Fruit fly (Drosophila melanogaster) whole organism, embryonic: ENCODE data around the gene CG32708.

Experiments
- Abd-B ChIP-seq: fragments of 200-800 bp; sonication (Bioruptor generic); optimal IDR thresholded peaks from 2 replicates; lab custom pipeline; 2018; ENCODE audit warnings: missing biosample characterization, mild to moderate bottlenecking, missing genetic modification characterization, moderate library complexity
- Atf-2 ChIP-seq: fragments of 200-800 bp; sonication (Bioruptor generic); optimal IDR thresholded peaks from 2 replicates; lab custom pipeline; 2016; ENCODE audit warnings: missing biosample characterization, missing genetic modification characterization
- CG12071 ChIP-seq: fragments of 200-800 bp; sonication (Bioruptor generic); optimal IDR thresholded peaks from 3 replicates; lab custom pipeline; 2018; ENCODE audit warnings: missing biosample characterization, mild to moderate bottlenecking, missing genetic modification characterization
- CG16863 ChIP-seq: fragments of 200-800 bp; sonication (Bioruptor generic); optimal IDR thresholded peaks from 3 replicates; lab custom pipeline; 2016; ENCODE audit warnings: missing biosample characterization, missing genetic modification characterization
- CG17385 ChIP-seq: fragments of 200-800 bp; sonication (Bioruptor generic); optimal IDR thresholded peaks from 3 replicates; lab custom pipeline; 2018; ENCODE audit warnings: missing biosample characterization, mild to moderate bottlenecking, missing genetic modification characterization
- CG30403 ChIP-seq: fragments of 200-800 bp; sonication (Bioruptor generic); optimal IDR thresholded peaks from 3 replicates; lab custom pipeline; 2016; ENCODE audit warnings: missing biosample characterization, missing genetic modification characterization
- CG34224 ChIP-seq: fragments of 200-800 bp; sonication (Bioruptor generic); IDR thresholded peaks from 3 replicates; pipeline ENCODE4 v1.3.6; 2022; ENCODE audit warnings: missing biosample characterization, missing genetic modification characterization; ENCODE audit not compliant: partially characterized antibody
- CG34422 ChIP-seq: fragments of 200-800 bp; sonication (Bioruptor generic); IDR thresholded peaks from 3 replicates; pipeline ENCODE4 v1.3.6; 2022; ENCODE audit warnings: missing biosample characterization, missing genetic modification characterization
- CG7745 ChIP-seq: fragments of 200-800 bp; sonication (Bioruptor generic); optimal IDR thresholded peaks from 2 replicates; lab custom pipeline; 2018; ENCODE audit warnings: missing biosample characterization, mild to moderate bottlenecking, missing genetic modification characterization, moderate library complexity
- CG7786 ChIP-seq: fragments of 200-800 bp; sonication (Bioruptor generic); optimal IDR thresholded peaks from 2 replicates; lab custom pipeline; 2016; ENCODE audit warnings: missing biosample characterization, missing genetic modification characterization
- CG7928 ChIP-seq: fragments of 200-800 bp; sonication (Bioruptor generic); optimal IDR thresholded peaks from 2 replicates; lab custom pipeline; 2017; ENCODE audit warnings: missing biosample characterization, mild to moderate bottlenecking, missing genetic modification characterization
- CG9797 ChIP-seq: fragments of 200-800 bp; sonication (Bioruptor generic); optimal IDR thresholded peaks from 3 replicates; lab custom pipeline; 2018; ENCODE audit warnings: missing biosample characterization, mild to moderate bottlenecking, missing genetic modification characterization
- CoRest ChIP-seq: fragments of 200-800 bp; sonication (Bioruptor generic); optimal IDR thresholded peaks from 3 replicates; lab custom pipeline; 2018; ENCODE audit warnings: missing biosample characterization, mild to moderate bottlenecking, missing genetic modification characterization, moderate library complexity
- Dad ChIP-seq: fragments of 200-800 bp; sonication (Bioruptor generic); optimal IDR thresholded peaks from 3 replicates; lab custom pipeline; 2016; ENCODE audit warnings: missing biosample characterization, missing genetic modification characterization
- E2f1 ChIP-seq: fragments of 200-800 bp; sonication (Bioruptor generic); IDR thresholded peaks from 2 replicates; pipeline ENCODE4 v1.3.6; 2022; ENCODE audit warnings: missing biosample characterization, missing genetic modification characterization
- Hr3 ChIP-seq: fragments of 200-800 bp; sonication (Bioruptor generic); optimal IDR thresholded peaks from 3 replicates; lab custom pipeline; 2016; ENCODE audit warnings: missing biosample characterization, missing genetic modification characterization
- Hr51 ChIP-seq, 2 experiments: fragments of 200-800 bp; sonication (Bioruptor generic); optimal IDR thresholded peaks; 2 replicates in 1 of 2; 3 replicates in 1 of 2; lab custom pipeline; 2016 to 2018; ENCODE audit warnings: missing biosample characterization in 2 of 2, missing genetic modification characterization in 2 of 2, mild to moderate bottlenecking in 1 of 2, moderate library complexity in 1 of 2
- Hsf ChIP-seq: fragments of 200-800 bp; sonication (Bioruptor generic); optimal IDR thresholded peaks from 3 replicates; lab custom pipeline; 2016; ENCODE audit warnings: missing biosample characterization, missing genetic modification characterization
- Lhr ChIP-seq: fragments of 200-800 bp; sonication (Bioruptor generic); optimal IDR thresholded peaks from 3 replicates; lab custom pipeline; 2017; ENCODE audit warnings: mild to moderate bottlenecking, missing biosample characterization, missing genetic modification reagents, missing genetic modification characterization
- Lim3 ChIP-seq: fragments of 200-800 bp; sonication (Bioruptor generic); IDR thresholded peaks from 2 replicates; pipeline ENCODE4 v1.3.6; 2022; ENCODE audit warnings: missing biosample characterization, missing genetic modification characterization
- Meics ChIP-seq: fragments of 200-800 bp; sonication (Bioruptor generic); optimal IDR thresholded peaks from 2 replicates; lab custom pipeline; 2017; ENCODE audit warnings: missing biosample characterization, mild to moderate bottlenecking, missing genetic modification characterization
- Pdp1 ChIP-seq, 2 experiments: fragments of 200-800 bp; sonication (Bioruptor generic); optimal IDR thresholded peaks; 3 replicates each; lab custom pipeline; 2016; ENCODE audit warnings: missing biosample characterization in 2 of 2, missing genetic modification characterization in 2 of 2, mild to moderate bottlenecking in 1 of 2, moderate library complexity in 1 of 2
- Ravus ChIP-seq: fragments of 200-800 bp; sonication (Bioruptor generic); IDR thresholded peaks from 2 replicates; pipeline ENCODE4 v1.3.6; 2022; ENCODE audit warnings: missing biosample characterization, missing genetic modification characterization
- Sry-β ChIP-seq: fragments of 200-800 bp; sonication (Bioruptor generic); optimal IDR thresholded peaks from 2 replicates; lab custom pipeline; 2018; ENCODE audit warnings: missing biosample characterization, mild to moderate bottlenecking, missing genetic modification characterization, moderate library complexity
- Xbp1 ChIP-seq: fragments of 200-800 bp; sonication (Bioruptor generic); optimal IDR thresholded peaks from 3 replicates; lab custom pipeline; 2016; ENCODE audit warnings: missing biosample characterization, mild to moderate bottlenecking, missing genetic modification characterization
- Xrp1 ChIP-seq: fragments of 200-800 bp; sonication (Bioruptor generic); IDR thresholded peaks from 2 replicates; pipeline ENCODE4 v1.3.6; 2022; ENCODE audit warnings: missing biosample characterization, missing genetic modification characterization
- ash1 ChIP-seq: fragments of 200-800 bp; sonication (Bioruptor generic); optimal IDR thresholded peaks from 2 replicates; lab custom pipeline; 2018; ENCODE audit warnings: missing biosample characterization, mild to moderate bottlenecking, missing genetic modification characterization
- bab2 ChIP-seq: fragments of 200-800 bp; sonication (Bioruptor generic); optimal IDR thresholded peaks from 2 replicates; lab custom pipeline; 2016; ENCODE audit warnings: missing biosample characterization, missing genetic modification characterization
- br ChIP-seq: fragments of >200 bp; optimal IDR thresholded peaks from 2 replicates; lab custom pipeline; 2017
- cas ChIP-seq: fragments of 200-800 bp; sonication (Bioruptor generic); IDR thresholded peaks from 2 replicates; pipeline ENCODE4 v1.3.6; 2022; ENCODE audit warnings: missing biosample characterization, missing genetic modification characterization
- da ChIP-seq: fragments of 200-800 bp; sonication (Bioruptor generic); optimal IDR thresholded peaks from 2 replicates; lab custom pipeline; 2016; ENCODE audit warnings: missing biosample characterization, missing genetic modification characterization
- disco-r ChIP-seq: fragments of 200-800 bp; sonication (Bioruptor generic); optimal IDR thresholded peaks from 2 replicates; lab custom pipeline; 2016; ENCODE audit warnings: missing biosample characterization, missing genetic modification characterization
- emc ChIP-seq: fragments of 200-800 bp; sonication (Bioruptor generic); optimal IDR thresholded peaks from 2 replicates; lab custom pipeline; 2016; ENCODE audit warnings: missing biosample characterization, missing genetic modification characterization
- fd102C ChIP-seq: fragments of 200-800 bp; sonication (Bioruptor generic); optimal IDR thresholded peaks from 2 replicates; lab custom pipeline; 2018; ENCODE audit warnings: missing biosample characterization, mild to moderate bottlenecking, missing genetic modification characterization, moderate library complexity
- grn ChIP-seq: fragments of 200-800 bp; sonication (Bioruptor generic); optimal IDR thresholded peaks from 3 replicates; lab custom pipeline; 2017; ENCODE audit warnings: missing biosample characterization, missing genetic modification characterization
- gsb-n ChIP-seq: fragments of 200-800 bp; sonication (Bioruptor generic); optimal IDR thresholded peaks from 3 replicates; lab custom pipeline; 2018; ENCODE audit warnings: missing biosample characterization, mild to moderate bottlenecking, missing genetic modification characterization
- hth ChIP-seq: fragments of >200 bp; optimal IDR thresholded peaks from 2 replicates; lab custom pipeline; 2017; ENCODE audit warnings: inconsistent platforms
- jumu ChIP-seq: fragments of 200-800 bp; sonication (Bioruptor generic); optimal IDR thresholded peaks from 3 replicates; lab custom pipeline; 2016; ENCODE audit warnings: missing biosample characterization, missing genetic modification characterization
- lbe ChIP-seq: fragments of 200-800 bp; sonication (Bioruptor generic); optimal IDR thresholded peaks from 2 replicates; lab custom pipeline; 2016; ENCODE audit warnings: missing biosample characterization, mild to moderate bottlenecking, missing genetic modification characterization
- org-1 ChIP-seq: fragments of 200-800 bp; sonication (Bioruptor generic); optimal IDR thresholded peaks from 2 replicates; lab custom pipeline; 2017; ENCODE audit warnings: missing biosample characterization, missing genetic modification characterization
- pho ChIP-seq: fragments of 200-800 bp; sonication (Bioruptor generic); optimal IDR thresholded peaks from 2 replicates; lab custom pipeline; 2016; ENCODE audit warnings: missing biosample characterization, missing genetic modification characterization
- pita ChIP-seq: fragments of 200-800 bp; sonication (Bioruptor generic); optimal IDR thresholded peaks from 2 replicates; lab custom pipeline; 2017; ENCODE audit warnings: missing biosample characterization, mild to moderate bottlenecking, missing genetic modification characterization
- prd ChIP-seq, 3 experiments: fragments of >200 bp in 2 of 3; fragments of 200-800 bp in 1 of 3; sonication (Bioruptor generic) in 1 of 3; optimal IDR thresholded peaks in 2 of 3; IDR thresholded peaks in 1 of 3; 2 replicates in 2 of 3; 3 replicates in 1 of 3; pipeline versions ENCODE4 v1.3.6 to Lab custom; 2017 to 2022; ENCODE audit warnings: missing biosample characterization in 1 of 3, missing genetic modification characterization in 1 of 3
- row ChIP-seq: fragments of 200-800 bp; sonication (Bioruptor generic); IDR thresholded peaks from 3 replicates; pipeline ENCODE4 v1.3.6; 2022; ENCODE audit warnings: missing biosample characterization, missing genetic modification characterization
- schlank ChIP-seq: fragments of 200-800 bp; sonication (Bioruptor generic); optimal IDR thresholded peaks from 2 replicates; lab custom pipeline; 2018; ENCODE audit warnings: missing biosample characterization, mild to moderate bottlenecking, missing genetic modification characterization
- sqz ChIP-seq: fragments of 200-800 bp; sonication (Bioruptor generic); optimal IDR thresholded peaks from 3 replicates; lab custom pipeline; 2018; ENCODE audit warnings: missing biosample characterization, mild to moderate bottlenecking, missing genetic modification characterization
- ssp ChIP-seq: fragments of 200-800 bp; sonication (Bioruptor generic); IDR thresholded peaks from 2 replicates; pipeline ENCODE4 v1.3.6; 2022; ENCODE audit warnings: missing biosample characterization, missing genetic modification characterization
- stwl ChIP-seq: fragments of 200-800 bp; sonication (Bioruptor generic); optimal IDR thresholded peaks from 3 replicates; lab custom pipeline; 2018; ENCODE audit warnings: missing biosample characterization, mild to moderate bottlenecking, missing genetic modification characterization, moderate library complexity
- usp ChIP-seq: fragments of >200 bp; optimal IDR thresholded peaks from 2 replicates; lab custom pipeline; 2017; ENCODE audit warnings: missing biosample characterization, missing genetic modification characterization
- yki ChIP-seq: fragments of >200 bp; optimal IDR thresholded peaks from 3 replicates; lab custom pipeline; 2018
- zfh1 ChIP-seq: fragments of 200-800 bp; sonication (Bioruptor generic); IDR thresholded peaks from 3 replicates; pipeline ENCODE4 v1.3.6; 2022; ENCODE audit warnings: missing biosample characterization, missing genetic modification characterization

CG32708 gene

dm6 chrX:9118961-9119633 lies 33.4 kb downstream of the CG32708 start (continued):
- TF ChIP-seq yki (lab: Kevin White, UChicago) (no peak), disco-r (GFP tag; lab: Kevin White, UChicago) (no peak), org-1 (GFP tag; lab: Kevin White, UChicago) (no peak), Atf-2 (GFP tag; lab: Kevin White, UChicago) (no peak), emc (GFP tag; lab: Kevin White, UChicago) (no peak), fd102C (GFP tag; lab: Kevin White, UChicago) (no peak), zfh1 (no peak), CG30403 (GFP tag; lab: Kevin White, UChicago) (no peak), Lim3 (GFP tag; lab: Robert Waterston, UW) (no peak), bab2 (GFP tag; lab: Kevin White, UChicago) (no peak), E2f1 (GFP tag; lab: Robert Waterston, UW) (no peak), CG17385 (GFP tag; lab: Kevin White, UChicago) (peak; percentile 54), Hr51 (GFP tag; optimal IDR thresholded peaks at IDR 0.05; lab: Kevin White, UChicago) (no peak), Sry-β (no peak), CG34224 (no peak), ash1 (GFP tag; lab: Kevin White, UChicago) (no peak), Xbp1 (no peak), cas (GFP tag; lab: Robert Waterston, UW) (no peak), schlank (tag; lab: Kevin White, UChicago) (no peak), stwl (tag; lab: Kevin White, UChicago) (no peak), sqz (GFP tag; lab: Kevin White, UChicago) (peak; percentile 31), pho (GFP tag; lab: Kevin White, UChicago) (no peak), Xrp1 (GFP tag; lab: Robert Waterston, UW) (peak; percentile 44; the same call in 1 of the 2 replicates), prd (optimal IDR thresholded peaks at IDR 0.05; lab: Kevin White, UChicago) (no peak), prd (GFP tag; IDR thresholded peaks at IDR 0.05; lab: Robert Waterston, UW) (peak; percentile 27; the same call in 2 of the 3 replicates), CG16863 (GFP tag; lab: Kevin White, UChicago) (no peak), Pdp1 (GFP tag; optimal IDR thresholded peaks at IDR 0.05; lab: Kevin White, UChicago) (peak; percentile 12 to 17), br (lab: Kevin White, UChicago) (no peak), ssp (no peak), Hsf (GFP tag; lab: Kevin White, UChicago) (no peak), gsb-n (no peak), da (GFP tag; lab: Kevin White, UChicago) (no peak), Dad (no peak), Meics (GFP tag; lab: Kevin White, UChicago) (peak; percentile 31), Hr3 (GFP tag; lab: Kevin White, UChicago) (no peak), jumu (GFP tag; lab: Kevin White, UChicago) (no peak), Ravus (GFP tag; lab: Robert Waterston, UW) (no peak), CoRest (tag; lab: Kevin White, UChicago) (no peak), CG12071 (GFP tag; lab: Kevin White, UChicago) (no peak), Lhr (GFP tag; lab: Kevin White, UChicago) (no peak), Abd-B (GFP tag; lab: Kevin White, UChicago) (peak; percentile 47), CG7786 (GFP tag; lab: Kevin White, UChicago) (no peak), lbe (GFP tag; lab: Kevin White, UChicago) (no peak), grn (GFP tag; lab: Kevin White, UChicago) (no peak), CG7928 (no peak), usp (no peak), CG34422 (no peak), CG9797 (GFP tag; lab: Kevin White, UChicago) (no peak), CG7745 (tag; lab: Kevin White, UChicago) (no peak), hth (lab: Kevin White, UChicago) (no peak), row (GFP tag; lab: Robert Waterston, UW) (no peak), pita (no peak)
